Fruit fly (Drosophila melanogaster): Measurements from ENCODE around the gene CG12986.

The CG12986 gene

dm6 chrX:17830211-17830616, 10.7 kb upstream of the CG12986 start (continued):
- TF ChIP-seq zfh1 (GFP tag; IDR thresholded peaks at IDR 0.05) (0 out of 3 replicates have a peak, but pooled peaks have one; percentile 5), ems (GFP tag; optimal IDR thresholded peaks at IDR 0.05) (no peak), CG10462 (GFP tag; optimal IDR thresholded peaks at IDR 0.05) (no peak), sima (GFP tag; optimal IDR thresholded peaks at IDR 0.05) (no peak), Rx (GFP tag; IDR thresholded peaks at IDR 0.05) (no peak), Fer1 (GFP tag; optimal IDR thresholded peaks at IDR 0.05) (no peak), Antp (GFP tag; optimal IDR thresholded peaks at IDR 0.05) (no peak), CG9817 (tag; optimal IDR thresholded peaks at IDR 0.05) (no peak), CG16815 (GFP tag; optimal IDR thresholded peaks at IDR 0.05) (peak; percentile 12), Six4 (GFP tag; optimal IDR thresholded peaks at IDR 0.05) (no peak), YL-1 (GFP tag; optimal IDR thresholded peaks at IDR 0.05) (no peak), CG3995 (GFP tag; optimal IDR thresholded peaks at IDR 0.05) (no peak), CG2129 (GFP tag; IDR thresholded peaks at IDR 0.05; ENCODE audit: partially characterized antibody) (no peak), CG11456 (GFP tag; IDR thresholded peaks at IDR 0.05) (no peak), dmrt99B (tag; optimal IDR thresholded peaks at IDR 0.05) (peak; percentile 3), Myb (GFP tag; optimal IDR thresholded peaks at IDR 0.05) (peak; percentile 18), CoRest (tag; optimal IDR thresholded peaks at IDR 0.05) (peak; percentile 28), chif (GFP tag; optimal IDR thresholded peaks at IDR 0.05) (peak in 1 of 2 experiments; percentile 28), CG18764 (GFP tag; optimal IDR thresholded peaks at IDR 0.05) (no peak), gsb-n (tag; optimal IDR thresholded peaks at IDR 0.05) (peak; percentile 6), CG9876 (GFP tag; optimal IDR thresholded peaks at IDR 0.05) (no peak), CG7786 (GFP tag; optimal IDR thresholded peaks at IDR 0.05) (peak; percentile 20), CG6272 (GFP tag; IDR thresholded peaks at IDR 0.05) (no peak), Hmr (GFP tag; optimal IDR thresholded peaks at IDR 0.05) (no peak), CG7839 (tag; optimal IDR thresholded peaks at IDR 0.05) (peak; percentile 2), lola (GFP tag; optimal IDR thresholded peaks at IDR 0.05) (peak in 1 of 3 experiments; percentile 75), CG4360 (GFP tag; IDR thresholded peaks at IDR 0.05) (peak; percentile 66), crol (GFP tag; IDR thresholded peaks at IDR 0.05) (no peak), ato (GFP tag; IDR thresholded peaks at IDR 0.05; ENCODE audit: partially characterized antibody) (no peak), Bgb (GFP tag; IDR thresholded peaks at IDR 0.05; ENCODE audit: partially characterized antibody) (no peak), psq (GFP tag; optimal IDR thresholded peaks at IDR 0.05) (no peak), phol (tag; optimal IDR thresholded peaks at IDR 0.05) (peak; percentile 45), CG2199 (GFP tag; IDR thresholded peaks at IDR 0.05) (0 out of 3 replicates have a peak, but pooled peaks have one; percentile 8), CG6854 (GFP tag; optimal IDR thresholded peaks at IDR 0.05) (no peak), mld (GFP tag; IDR thresholded peaks at IDR 0.05; ENCODE audit: partially characterized antibody) (no peak), dmrt11E (tag; optimal IDR thresholded peaks at IDR 0.05) (peak; percentile 68), crp (GFP tag; optimal IDR thresholded peaks at IDR 0.05) (no peak), maf-S (GFP tag; optimal IDR thresholded peaks at IDR 0.05) (no peak), CG2875 (GFP tag; optimal IDR thresholded peaks at IDR 0.05) (no peak)
